Worm (Caenorhabditis elegans) whole organism, midembryonic: ENCODE data around the gene W04G3.11.

ENCODE experiments used
- T22C8.4 ChIP-seq: fragments of 200-800 bp; sonication (Bioruptor generic); IDR thresholded peaks from 2 replicates; pipeline ENCODE4 v1.3.6; 2022; ENCODE audit warnings: missing genetic modification characterization, missing compliant biosample characterization
- cog-1 ChIP-seq: sonication (generic microtip); optimal IDR thresholded peaks from 2 replicates; lab custom pipeline; 2016; ENCODE audit warnings: missing genetic modification characterization, missing compliant biosample characterization
- flt-1 ChIP-seq: fragments of 200-800 bp; sonication (Bioruptor generic); IDR thresholded peaks from 2 replicates; pipeline ENCODE4 v1.3.6; 2022; ENCODE audit warnings: missing genetic modification characterization, missing compliant biosample characterization
- klf-2 ChIP-seq: fragments of 200-800 bp; sonication (Bioruptor generic); conservative IDR thresholded peaks from 2 replicates; pipeline ENCODE4 v1.3.6; 2022; ENCODE audit warnings: missing genetic modification reagents, missing genetic modification characterization, missing compliant biosample characterization
- med-1 ChIP-seq: sonication (generic microtip); optimal IDR thresholded peaks from 2 replicates; lab custom pipeline; 2017; ENCODE audit warnings: missing genetic modification characterization, mild to moderate bottlenecking, missing compliant biosample characterization, antibody characterized with exemption, missing genetic modification reagents; ENCODE audit not compliant: insufficient read depth
- ref-1 ChIP-seq: fragments of 200-800 bp; sonication (Bioruptor generic); conservative IDR thresholded peaks from 2 replicates; pipeline ENCODE4 v1.3.6; 2022; ENCODE audit warnings: missing genetic modification reagents, missing genetic modification characterization, missing compliant biosample characterization
- tab-1 ChIP-seq: fragments of 200-800 bp; sonication (Bioruptor generic); IDR thresholded peaks from 2 replicates; pipeline ENCODE4 v1.3.6; 2022; ENCODE audit warnings: missing genetic modification characterization, missing compliant biosample characterization
- ztf-23 ChIP-seq: fragments of 200-800 bp; sonication (Bioruptor generic); IDR thresholded peaks from 2 replicates; pipeline ENCODE4 v1.3.6; 2022; ENCODE audit warnings: missing genetic modification reagents, missing genetic modification characterization, missing compliant biosample characterization
- ztf-29 ChIP-seq: fragments of 200-800 bp; sonication (Bioruptor generic); IDR thresholded peaks from 2 replicates; pipeline ENCODE4 v1.3.6; 2022; ENCODE audit warnings: missing genetic modification reagents, missing genetic modification characterization, missing compliant biosample characterization

The W04G3.11 gene

ce11 chrX:11067256-11067655, 21.7 kb upstream of the W04G3.11 start:
- no peak for TF ChIP-seq ztf-23 (GFP tag; lab: Robert Waterston, UW)
- no peak for TF ChIP-seq ref-1 (GFP tag; lab: Robert Waterston, UW)
- no peak for TF ChIP-seq cog-1 (tag; lab: Kevin White, UChicago)
- no peak for TF ChIP-seq flt-1
- TF ChIP-seq T22C8.4 (GFP tag; lab: Robert Waterston, UW): no peak
- no peak for TF ChIP-seq med-1 (GFP tag; lab: Kevin White, UChicago)
- no peak for TF ChIP-seq klf-2 (GFP tag; lab: Robert Waterston, UW)
- no peak for TF ChIP-seq tab-1
- TF ChIP-seq ztf-29 (GFP tag; lab: Robert Waterston, UW): no peak

ce11 chrX:11068334-11068733, 20.7 kb upstream of the W04G3.11 start, which contains the start of gene apt-9:
Gene apt-9, plus strand, starts transcription at chrX:11068527.
- TF ChIP-seq cog-1 (tag; lab: Kevin White, UChicago) (no peak), med-1 (GFP tag; lab: Kevin White, UChicago) (no peak), T22C8.4 (GFP tag; lab: Robert Waterston, UW) (no peak), ztf-23 (GFP tag; lab: Robert Waterston, UW) (no peak), flt-1 (no peak), ztf-29 (GFP tag; lab: Robert Waterston, UW) (no peak), tab-1 (no peak), ref-1 (GFP tag; lab: Robert Waterston, UW) (no peak), klf-2 (GFP tag; lab: Robert Waterston, UW) (no peak)

- TF ChIP-seq T22C8.4 (GFP tag; lab: Robert Waterston, UW) (no peak), ztf-23 (GFP tag; lab: Robert Waterston, UW) (0 out of 2 replicates have a peak, but pooled peaks have one; percentile 51)
These were observed 16.3 kb upstream of the W04G3.11 start for ce11 chrX:11072701-11073100.

ce11 chrX:11073358-11073757, 15.6 kb upstream of the W04G3.11 start, which contains the start of gene W04G3.5:
Gene W04G3.5, plus strand, starts transcription at chrX:11073658.
- TF ChIP-seq med-1 (GFP tag; lab: Kevin White, UChicago) (no peak), ztf-23 (GFP tag; lab: Robert Waterston, UW) (no peak), T22C8.4 (GFP tag; lab: Robert Waterston, UW) (no peak), cog-1 (tag; lab: Kevin White, UChicago) (no peak), ref-1 (GFP tag; lab: Robert Waterston, UW) (no peak), ztf-29 (GFP tag; lab: Robert Waterston, UW) (no peak), klf-2 (GFP tag; lab: Robert Waterston, UW) (no peak), flt-1 (no peak), tab-1 (no peak)

- no peak for TF ChIP-seq ztf-29 (GFP tag; lab: Robert Waterston, UW)
- no peak for TF ChIP-seq klf-2 (GFP tag; lab: Robert Waterston, UW)
- no peak for TF ChIP-seq tab-1
- TF ChIP-seq flt-1: no peak
- TF ChIP-seq cog-1 (tag; lab: Kevin White, UChicago): no peak
- no peak for TF ChIP-seq ref-1 (GFP tag; lab: Robert Waterston, UW)
- no peak for TF ChIP-seq med-1 (GFP tag; lab: Kevin White, UChicago)
- no peak for TF ChIP-seq T22C8.4 (GFP tag; lab: Robert Waterston, UW)
- TF ChIP-seq ztf-23 (GFP tag; lab: Robert Waterston, UW): no peak
These were observed 12.5 kb upstream of the W04G3.11 start, which contains the start of gene W04G3.12 for ce11 chrX:11076491-11076890. Gene W04G3.12, minus strand, starts transcription at chrX:11076801.

ce11 chrX:11078150-11078549, 10.8 kb upstream of the W04G3.11 start, which contains the start of gene W04G3.10:
Gene W04G3.10, minus strand, starts transcription at chrX:11078250.
- TF ChIP-seq flt-1: no peak

- TF ChIP-seq klf-2 (GFP tag; lab: Robert Waterston, UW): no peak
These were observed 9.3 kb upstream of the W04G3.11 start, which contains the start of gene W04G3.13 for ce11 chrX:11079667-11080066. Gene W04G3.13, minus strand, starts transcription at chrX:11079767.

ce11 chrX:11080170-11080728, 8.7 kb upstream of the W04G3.11 start, which contains the start of gene sulp-7:
Gene sulp-7, plus strand, starts transcription at chrX:11080678.
- TF ChIP-seq flt-1 (no peak), tab-1 (no peak), cog-1 (tag; lab: Kevin White, UChicago) (no peak), T22C8.4 (GFP tag; lab: Robert Waterston, UW) (no peak), ref-1 (GFP tag; lab: Robert Waterston, UW) (no peak), ztf-29 (GFP tag; lab: Robert Waterston, UW) (no peak), med-1 (GFP tag; lab: Kevin White, UChicago) (no peak), ztf-23 (GFP tag; lab: Robert Waterston, UW) (no peak), klf-2 (GFP tag; lab: Robert Waterston, UW) (no peak)

ce11 chrX:11085162-11085561, 3.8 kb upstream of the W04G3.11 start, which contains the start of gene W04G3.7:
Gene W04G3.7, minus strand, starts transcription at chrX:11085262.
- TF ChIP-seq klf-2 (GFP tag; lab: Robert Waterston, UW): no peak
- no peak for TF ChIP-seq med-1 (GFP tag; lab: Kevin White, UChicago)
- no peak for TF ChIP-seq ztf-29 (GFP tag; lab: Robert Waterston, UW)
- TF ChIP-seq ref-1 (GFP tag; lab: Robert Waterston, UW): no peak
- no peak for TF ChIP-seq ztf-23 (GFP tag; lab: Robert Waterston, UW)
- no peak for TF ChIP-seq cog-1 (tag; lab: Kevin White, UChicago)
- no peak for TF ChIP-seq flt-1
- no peak for TF ChIP-seq T22C8.4 (GFP tag; lab: Robert Waterston, UW)
- no peak for TF ChIP-seq tab-1
